Worm (Caenorhabditis elegans) whole organism, late embryonic: ENCODE measurements around the gene K07H8.5.

Experiments
- dve-1 ChIP-seq: sonication (generic microtip); optimal IDR thresholded peaks from 2 replicates; lab custom pipeline; 2017; ENCODE audit warnings: antibody characterized with exemption, mild to moderate bottlenecking, missing genetic modification characterization, missing compliant biosample characterization
- nhr-232 ChIP-seq: sonication (generic microtip); optimal IDR thresholded peaks from 2 replicates; lab custom pipeline; 2016; ENCODE audit warnings: missing genetic modification characterization, missing compliant biosample characterization

ce11 chrIV:8287287-8287686 lies 19.2 kb downstream of the K07H8.5 start:
- TF ChIP-seq nhr-232 (tag; lab: Kevin White, UChicago) (no peak), dve-1 (tag; lab: Kevin White, UChicago) (no peak)
